Worm (Caenorhabditis elegans): ENCODE data around the gene F33D4.6.

F33D4.6 gene

DNA sequence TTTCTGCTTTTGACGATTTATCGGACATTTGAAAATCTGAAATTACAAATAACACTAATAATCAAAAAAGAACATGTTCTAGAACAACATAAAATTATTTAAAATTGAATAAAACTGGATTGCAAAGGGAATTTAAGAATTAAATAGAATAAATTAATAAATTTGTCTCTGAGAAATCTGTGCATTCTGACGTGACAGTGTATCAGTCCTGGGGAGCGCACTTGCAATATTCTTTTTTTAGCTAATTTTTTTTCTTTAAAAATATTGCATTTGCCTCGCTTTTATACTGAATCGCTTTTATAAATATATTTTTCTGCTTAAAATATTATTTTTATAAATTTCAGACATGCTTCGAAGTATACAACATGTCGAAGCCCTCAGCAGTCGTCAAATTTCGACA, 8.1 kb downstream of the F33D4.6 start, which contains the start of the genes mrpl-1, emc-6 and mrps-24 (continued):
- TF ChIP-seq lin-35 (GFP tag; optimal IDR thresholded peaks at IDR 0.05) (peak in 1 of 3 experiments; percentile 75), unc-130 (GFP tag; optimal IDR thresholded peaks at IDR 0.05) (no peak), sdz-38 (tag; optimal IDR thresholded peaks at IDR 0.05) (no peak), chd-7 (tag; optimal IDR thresholded peaks at IDR 0.05) (no peak), lsl-1 (GFP tag; optimal IDR thresholded peaks at IDR 0.05) (peak; percentile 20), ceh-100 (GFP tag; IDR thresholded peaks at IDR 0.05) (no peak), madf-10 (tag; optimal IDR thresholded peaks at IDR 0.05) (no peak), Y79H2A.3 (GFP tag; conservative IDR thresholded peaks at IDR 0.05) (no peak), egrh-3 (GFP tag; IDR thresholded peaks at IDR 0.05) (no peak), hlh-26 (GFP tag; conservative IDR thresholded peaks at IDR 0.05) (no peak), mel-28 (tag; optimal IDR thresholded peaks at IDR 0.05; ENCODE audit: borderline replicate concordance) (no peak), tbp1 (GFP tag; optimal IDR thresholded peaks at IDR 0.05) (peak; percentile 23), lsy-27 (tag; optimal IDR thresholded peaks at IDR 0.05; ENCODE audit: borderline replicate concordance, insufficient read depth) (no peak), tbx-9 (tag; optimal IDR thresholded peaks at IDR 0.05; ENCODE audit: borderline replicate concordance) (no peak), attf-3 (GFP tag; conservative IDR thresholded peaks at IDR 0.05) (peak; percentile 40; the same call in 1 of the 2 replicates)

DNA sequence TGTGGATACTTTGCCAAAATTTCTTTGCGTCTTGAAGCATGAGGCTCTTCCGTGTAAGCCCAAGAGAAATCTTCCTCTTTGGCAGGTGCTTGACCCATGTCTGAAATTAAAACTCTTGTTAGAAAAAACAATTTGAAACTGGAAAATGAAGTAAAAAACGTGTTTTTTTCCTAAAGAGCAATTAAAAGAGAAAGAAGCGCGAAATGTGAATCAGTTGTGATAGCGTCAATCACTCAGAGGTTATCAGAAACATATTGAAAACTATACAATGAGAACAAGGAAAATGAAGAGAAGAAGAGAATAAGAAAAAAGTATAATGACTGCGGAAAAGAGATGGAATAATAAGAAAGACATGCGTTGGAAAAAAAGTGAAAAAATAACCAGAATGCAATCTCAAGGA, 11.0 kb downstream of the F33D4.6 start, which contains the start of gene F33D4.4:
TSS of gene F33D4.4 (minus strand) at position 101 of the 400 bp plus-strand sequence.
- no peak for TF ChIP-seq B0336.3 (GFP tag; IDR thresholded peaks at IDR 0.05)
- no peak for TF ChIP-seq let-526 (GFP tag; IDR thresholded peaks at IDR 0.05)
- no peak for TF ChIP-seq bed-2 (GFP tag; IDR thresholded peaks at IDR 0.05)
- TF ChIP-seq F55B11.4 (tag; optimal IDR thresholded peaks at IDR 0.05; ENCODE audit: borderline replicate concordance, insufficient read depth), result no peak
- no peak for TF ChIP-seq ZK185.1 (tag; optimal IDR thresholded peaks at IDR 0.05; ENCODE audit: poor library complexity, severe bottlenecking)
- TF ChIP-seq snpc-1.1 (tag; optimal IDR thresholded peaks at IDR 0.05; ENCODE audit: insufficient read depth), result no peak
- TF ChIP-seq hsf-1 (GFP tag; IDR thresholded peaks at IDR 0.05), result no peak

DNA sequence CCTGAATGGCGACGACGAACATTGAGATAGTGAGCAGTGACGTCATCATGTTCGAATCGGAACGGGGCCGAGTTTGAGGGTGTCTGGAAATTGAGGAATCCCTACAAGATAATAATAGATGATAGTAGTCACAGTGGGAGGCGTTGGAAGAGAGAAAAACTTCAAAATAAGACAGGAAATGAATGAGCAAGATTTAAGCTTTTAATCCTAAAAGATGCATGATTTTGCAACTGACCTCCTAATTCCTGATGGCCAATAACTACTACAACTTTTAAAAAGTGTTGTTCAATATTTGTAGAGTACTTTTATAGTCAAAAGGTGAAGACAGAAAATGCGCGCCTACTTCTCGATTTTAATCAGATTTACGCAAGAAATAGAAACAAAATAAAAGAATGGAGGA, 19.5 kb downstream of the F33D4.6 start, which contains the start of gene flp-13:
TSS of gene flp-13 (minus strand) at position 101 of the 400 bp plus-strand sequence.
- TF ChIP-seq hmg-20 (GFP tag; IDR thresholded peaks at IDR 0.05), result no peak
- no peak for TF ChIP-seq snpc-1.3 (tag; optimal IDR thresholded peaks at IDR 0.05; ENCODE audit: insufficient read depth)
- TF ChIP-seq Y56A3A.18 (GFP tag; IDR thresholded peaks at IDR 0.05), result no peak
- TF ChIP-seq ztf-3 (GFP tag; optimal IDR thresholded peaks at IDR 0.05), result no peak
- no peak for TF ChIP-seq cebp-2 (GFP tag; IDR thresholded peaks at IDR 0.05)
- TF ChIP-seq ztf-6 (GFP tag; IDR thresholded peaks at IDR 0.05), result no peak
- no peak for TF ChIP-seq egl-18 (GFP tag; IDR thresholded peaks at IDR 0.05)
- TF ChIP-seq F23B12.7 (tag; optimal IDR thresholded peaks at IDR 0.05; ENCODE audit: insufficient read depth), result no peak
- no peak for TF ChIP-seq egl-44 (GFP tag; IDR thresholded peaks at IDR 0.05)
- TF ChIP-seq nfya-1 (tag; optimal IDR thresholded peaks at IDR 0.05; ENCODE audit: borderline replicate concordance, insufficient read depth), result no peak
- no peak for TF ChIP-seq F49E8.2 (tag; optimal IDR thresholded peaks at IDR 0.05; ENCODE audit: insufficient read depth)
- TF ChIP-seq hsf-1 (GFP tag; IDR thresholded peaks at IDR 0.05), result no peak
- TF ChIP-seq rpc-1 (optimal IDR thresholded peaks at IDR 0.05), result no peak
- no peak for TF ChIP-seq rpc-1 (tag; optimal IDR thresholded peaks at IDR 0.05)
- TF ChIP-seq dpff-1 (tag; optimal IDR thresholded peaks at IDR 0.05), result no peak
- no peak for TF ChIP-seq attf-3 (GFP tag; conservative IDR thresholded peaks at IDR 0.05)
- TF ChIP-seq rec-8 (tag; optimal IDR thresholded peaks at IDR 0.05), result no peak
- TF ChIP-seq K11D2.4 (GFP tag; IDR thresholded peaks at IDR 0.05), result no peak
- TF ChIP-seq tlf-1 (GFP tag; optimal IDR thresholded peaks at IDR 0.05), result no peak
- no peak for TF ChIP-seq madf-8 (GFP tag; conservative IDR thresholded peaks at IDR 0.05)
- TF ChIP-seq lag-1 (GFP tag; IDR thresholded peaks at IDR 0.05), result no peak
